Fruit fly (Drosophila melanogaster): Measurements from ENCODE around the gene ng1.

DNA sequence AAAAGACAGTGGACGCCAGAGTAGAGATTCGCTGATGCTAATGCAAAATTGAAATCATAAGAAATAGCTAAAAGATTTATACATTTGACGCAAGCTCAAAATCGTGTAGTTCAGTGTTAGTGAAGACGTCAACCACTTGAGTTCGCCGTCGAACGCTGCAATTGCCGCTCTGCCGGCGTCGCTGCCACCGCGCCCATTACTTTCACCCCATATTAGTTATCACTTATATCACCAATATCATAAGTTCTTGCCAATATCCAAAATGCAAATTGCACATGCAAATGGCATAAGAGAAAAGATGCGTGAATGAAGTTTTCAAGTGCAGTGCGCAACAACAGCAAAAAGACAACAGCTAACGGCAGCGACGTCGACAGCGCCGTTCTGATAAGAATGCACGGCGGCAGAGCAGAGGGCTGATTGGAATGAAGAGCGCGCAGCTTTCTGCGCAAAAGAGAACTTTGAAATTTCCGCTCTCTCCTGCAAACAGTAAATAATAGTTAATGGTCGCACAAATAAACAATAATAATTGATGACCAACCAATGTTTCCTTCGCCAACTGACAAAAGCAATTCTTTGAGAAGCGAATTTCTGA is 46.1 kb downstream of the ng1 start:
- TF ChIP-seq achi (GFP tag; optimal IDR thresholded peaks at IDR 0.05) = no peak
- TF ChIP-seq lz (GFP tag; optimal IDR thresholded peaks at IDR 0.05) = no peak
